Worm (Caenorhabditis elegans) whole organism, late embryonic: Measurements from ENCODE around the gene C01F1.5.

ENCODE experiments used
- ceh-24 ChIP-seq: sonication (generic microtip); optimal IDR thresholded peaks from 2 replicates; lab custom pipeline; 2016; ENCODE audit warnings: mild to moderate bottlenecking, missing genetic modification characterization, missing compliant biosample characterization
- ceh-31 ChIP-seq: sonication (generic microtip); optimal IDR thresholded peaks from 2 replicates; lab custom pipeline; 2016; ENCODE audit warnings: missing genetic modification characterization, missing compliant biosample characterization
- ceh-9 ChIP-seq: sonication (generic microtip); optimal IDR thresholded peaks from 2 replicates; lab custom pipeline; 2016; ENCODE audit warnings: mild to moderate bottlenecking, missing genetic modification characterization, inconsistent platforms, missing compliant biosample characterization
- che-1 ChIP-seq: sonication (generic microtip); optimal IDR thresholded peaks from 2 replicates; lab custom pipeline; 2016; ENCODE audit warnings: mild to moderate bottlenecking, missing genetic modification characterization, missing compliant biosample characterization
- mec-3 ChIP-seq: sonication (generic microtip); optimal IDR thresholded peaks from 2 replicates; lab custom pipeline; 2016; ENCODE audit warnings: borderline replicate concordance, missing genetic modification characterization, missing compliant biosample characterization

Gene C01F1.5

ce11 chrII:4230816-4231435 is 50.7 kb downstream of the C01F1.5 start, which contains the start of gene C16A11.10:
Gene C16A11.10, plus strand, starts transcription at chrII:4231385.
- no peak for TF ChIP-seq che-1
- TF ChIP-seq mec-3 (tag; lab: Kevin White, UChicago): no peak
- no peak for TF ChIP-seq ceh-31 (tag; lab: Kevin White, UChicago)
- TF ChIP-seq ceh-9 (tag; lab: Kevin White, UChicago): no peak
- no peak for TF ChIP-seq ceh-24 (tag; lab: Kevin White, UChicago)
